Worm (Caenorhabditis elegans) whole organism, L2 larva: ENCODE results near the gene W02H5.19.

ENCODE experiments used
- C34F6.9 ChIP-seq: fragments of 150-350 bp; optimal IDR thresholded peaks from 2 replicates; lab custom pipeline; 2014; ENCODE audit warnings: missing biosample characterization, missing genetic modification characterization
- F13H6.1 ChIP-seq: sonication (generic microtip); optimal IDR thresholded peaks from 2 replicates; lab custom pipeline; 2016; ENCODE audit warnings: missing genetic modification characterization, missing compliant biosample characterization
- R02D3.7 ChIP-seq: fragments of 150-350 bp; optimal IDR thresholded peaks from 2 replicates; lab custom pipeline; 2014; ENCODE audit warnings: missing biosample characterization, missing genetic modification characterization
- Y55F3AM.14 ChIP-seq: fragments of 200-800 bp; sonication (Bioruptor generic); optimal IDR thresholded peaks from 2 replicates; lab custom pipeline; 2018; ENCODE audit warnings: mild to moderate bottlenecking, missing genetic modification characterization, missing compliant biosample characterization
- ZK546.5 ChIP-seq: sonication (generic microtip); optimal IDR thresholded peaks from 2 replicates; lab custom pipeline; 2017; ENCODE audit warnings: missing biosample characterization, missing genetic modification characterization
- alr-1 ChIP-seq: fragments of 150-350 bp; optimal IDR thresholded peaks from 2 replicates; lab custom pipeline; 2014; ENCODE audit warnings: missing biosample characterization, missing genetic modification characterization
- aly-2 ChIP-seq: fragments of 150-350 bp; optimal IDR thresholded peaks from 2 replicates; lab custom pipeline; 2014; ENCODE audit warnings: missing biosample characterization, missing genetic modification characterization
- ama-1 ChIP-seq: fragments of 150-350 bp; optimal IDR thresholded peaks from 2 replicates; lab custom pipeline; 2018; ENCODE audit warnings: inconsistent platforms
- blmp-1 ChIP-seq: sonication (generic microtip); optimal IDR thresholded peaks from 2 replicates; lab custom pipeline; 2017; ENCODE audit warnings: missing genetic modification characterization, mild to moderate bottlenecking, missing compliant biosample characterization, antibody characterized with exemption, moderate library complexity; ENCODE audit not compliant: insufficient read depth
- ceh-16 ChIP-seq: fragments of 150-350 bp; optimal IDR thresholded peaks from 2 replicates; lab custom pipeline; 2014; ENCODE audit warnings: missing biosample characterization, missing genetic modification characterization
- ceh-82 ChIP-seq: fragments of 150-350 bp; optimal IDR thresholded peaks from 2 replicates; lab custom pipeline; 2014; ENCODE audit warnings: missing biosample characterization, missing genetic modification characterization
- crh-2 ChIP-seq: sonication (generic microtip); optimal IDR thresholded peaks from 2 replicates; lab custom pipeline; 2017; ENCODE audit warnings: missing biosample characterization, missing genetic modification characterization
- dmd-4 ChIP-seq: sonication (generic microtip); optimal IDR thresholded peaks from 2 replicates; lab custom pipeline; 2017; ENCODE audit warnings: missing biosample characterization, missing genetic modification characterization
- egl-27 ChIP-seq: sonication (generic microtip); optimal IDR thresholded peaks from 3 replicates; lab custom pipeline; 2017; ENCODE audit warnings: missing biosample characterization, missing genetic modification reagents, missing genetic modification characterization
- elt-1 ChIP-seq: fragments of 150-350 bp; optimal IDR thresholded peaks from 2 replicates; lab custom pipeline; 2014; ENCODE audit warnings: missing biosample characterization, missing genetic modification characterization
- elt-3 ChIP-seq: sonication (generic microtip); optimal IDR thresholded peaks from 2 replicates; lab custom pipeline; 2017; ENCODE audit warnings: missing biosample characterization, missing genetic modification characterization
- fos-1 ChIP-seq: fragments of 150-350 bp; optimal IDR thresholded peaks from 2 replicates; lab custom pipeline; 2014; ENCODE audit warnings: missing biosample characterization, missing genetic modification characterization
- gmeb-1 ChIP-seq: fragments of 150-350 bp; optimal IDR thresholded peaks from 2 replicates; lab custom pipeline; 2014; ENCODE audit warnings: missing biosample characterization, missing genetic modification characterization
- lin-11 ChIP-seq: fragments of 150-350 bp; sonication (generic microtip); optimal IDR thresholded peaks from 2 replicates; lab custom pipeline; 2014; ENCODE audit warnings: missing biosample characterization, missing genetic modification characterization, inconsistent platforms, mixed read lengths
- lin-13 ChIP-seq: fragments of 150-350 bp; optimal IDR thresholded peaks from 2 replicates; lab custom pipeline; 2014; ENCODE audit warnings: missing biosample characterization, missing genetic modification reagents, missing genetic modification characterization
- lin-39 ChIP-seq: fragments of 150-350 bp; optimal IDR thresholded peaks from 2 replicates; lab custom pipeline; 2014; ENCODE audit warnings: missing biosample characterization, missing genetic modification reagents, missing genetic modification characterization
- lsy-2 ChIP-seq, 2 experiments: fragments of 150-350 bp in 1 of 2; sonication (generic microtip) in 1 of 2; optimal IDR thresholded peaks; 2 replicates each; lab custom pipeline; 2014 to 2017; ENCODE audit warnings: missing biosample characterization in 2 of 2, missing genetic modification characterization in 2 of 2
- mab-5 ChIP-seq: fragments of 150-350 bp; optimal IDR thresholded peaks from 2 replicates; lab custom pipeline; 2014; ENCODE audit warnings: missing biosample characterization, missing genetic modification characterization
- mbf-1 ChIP-seq: sonication (generic microtip); optimal IDR thresholded peaks from 2 replicates; lab custom pipeline; 2017; ENCODE audit warnings: missing biosample characterization, missing genetic modification characterization
- mdl-1 ChIP-seq, 2 experiments: fragments of 150-350 bp in 1 of 2; sonication (generic microtip) in 1 of 2; optimal IDR thresholded peaks; 2 replicates each; lab custom pipeline; 2017; ENCODE audit warnings: missing biosample characterization in 2 of 2, missing genetic modification characterization in 2 of 2
- nhr-10 ChIP-seq: sonication (generic microtip); optimal IDR thresholded peaks from 2 replicates; lab custom pipeline; 2017; ENCODE audit warnings: missing biosample characterization, missing genetic modification characterization
- nhr-11 ChIP-seq: fragments of 150-350 bp; optimal IDR thresholded peaks from 2 replicates; lab custom pipeline; 2014; ENCODE audit warnings: missing biosample characterization, missing genetic modification characterization
- nhr-12 ChIP-seq: fragments of 150-350 bp; optimal IDR thresholded peaks from 2 replicates; lab custom pipeline; 2014; ENCODE audit warnings: missing biosample characterization, missing genetic modification characterization
- nhr-129 ChIP-seq: fragments of 150-350 bp; optimal IDR thresholded peaks from 2 replicates; lab custom pipeline; 2014; ENCODE audit warnings: missing biosample characterization, missing genetic modification characterization
- nhr-21 ChIP-seq: fragments of 150-350 bp; optimal IDR thresholded peaks from 2 replicates; lab custom pipeline; 2014; ENCODE audit warnings: missing biosample characterization, missing genetic modification characterization
- nhr-23 ChIP-seq: fragments of 150-350 bp; optimal IDR thresholded peaks from 2 replicates; lab custom pipeline; 2014; ENCODE audit warnings: missing biosample characterization, missing genetic modification reagents, missing genetic modification characterization
- nhr-237 ChIP-seq: fragments of 150-350 bp; optimal IDR thresholded peaks from 2 replicates; lab custom pipeline; 2014; ENCODE audit warnings: missing biosample characterization, missing genetic modification characterization
- nhr-25 ChIP-seq: fragments of 150-350 bp; sonication (generic microtip); optimal IDR thresholded peaks from 3 replicates; lab custom pipeline; 2014; ENCODE audit warnings: missing biosample characterization, missing genetic modification characterization
- nhr-6 ChIP-seq: fragments of 150-350 bp; optimal IDR thresholded peaks from 2 replicates; lab custom pipeline; 2014; ENCODE audit warnings: missing biosample characterization, missing genetic modification characterization
- nhr-77 ChIP-seq: fragments of 150-350 bp; optimal IDR thresholded peaks from 2 replicates; lab custom pipeline; 2014; ENCODE audit warnings: missing biosample characterization, missing genetic modification characterization
- peb-1 ChIP-seq: fragments of 150-350 bp; optimal IDR thresholded peaks from 2 replicates; lab custom pipeline; 2014; ENCODE audit warnings: missing biosample characterization, missing genetic modification characterization
- sem-4 ChIP-seq: fragments of 150-350 bp; optimal IDR thresholded peaks from 2 replicates; lab custom pipeline; 2014; ENCODE audit warnings: missing biosample characterization, missing genetic modification reagents, missing genetic modification characterization
- skn-1 ChIP-seq: sonication (generic microtip); optimal IDR thresholded peaks from 2 replicates; lab custom pipeline; 2017; ENCODE audit warnings: missing biosample characterization, missing genetic modification characterization
- sma-3 ChIP-seq: sonication (generic microtip); optimal IDR thresholded peaks from 2 replicates; lab custom pipeline; 2016; ENCODE audit warnings: missing genetic modification reagents, missing genetic modification characterization, missing compliant biosample characterization
- sma-9 ChIP-seq, 2 experiments: fragments of 150-350 bp in 1 of 2; sonication (generic microtip) in 1 of 2; optimal IDR thresholded peaks; 2 replicates each; lab custom pipeline; 2014 to 2016; ENCODE audit warnings: missing genetic modification characterization in 2 of 2, mild to moderate bottlenecking in 1 of 2, missing biosample characterization in 1 of 2, missing compliant biosample characterization in 1 of 2, missing genetic modification reagents in 1 of 2, moderate library complexity in 1 of 2
- snpc-4 ChIP-seq: fragments of 150-350 bp; optimal IDR thresholded peaks from 2 replicates; lab custom pipeline; 2014; ENCODE audit warnings: missing biosample characterization, missing genetic modification characterization
- unc-39 ChIP-seq: fragments of 150-350 bp; optimal IDR thresholded peaks from 2 replicates; lab custom pipeline; 2014; ENCODE audit warnings: missing biosample characterization, missing genetic modification characterization
- unc-55 ChIP-seq: fragments of 150-350 bp; sonication (generic microtip); optimal IDR thresholded peaks from 3 replicates; lab custom pipeline; 2014; ENCODE audit warnings: missing biosample characterization, missing genetic modification reagents, missing genetic modification characterization
- unc-62 ChIP-seq: fragments of 150-350 bp; optimal IDR thresholded peaks from 2 replicates; lab custom pipeline; 2014; ENCODE audit warnings: missing biosample characterization, missing genetic modification reagents, missing genetic modification characterization
- zag-1 ChIP-seq: fragments of 150-350 bp; optimal IDR thresholded peaks from 2 replicates; lab custom pipeline; 2014; ENCODE audit warnings: missing biosample characterization, missing genetic modification characterization
- ztf-1 ChIP-seq: fragments of 200-800 bp; sonication (Bioruptor generic); conservative IDR thresholded peaks from 2 replicates; pipeline ENCODE4 v1.3.6; 2022; ENCODE audit warnings: missing genetic modification characterization, missing compliant biosample characterization
- ztf-11 ChIP-seq: sonication (generic microtip); optimal IDR thresholded peaks from 2 replicates; lab custom pipeline; 2017; ENCODE audit warnings: missing biosample characterization, missing genetic modification characterization
- ztf-4 ChIP-seq: fragments of 150-350 bp; optimal IDR thresholded peaks from 2 replicates; lab custom pipeline; 2014; ENCODE audit warnings: missing biosample characterization, missing genetic modification characterization

W02H5.19 gene

ce11 chrV:2638545-2638944 lies at the start of gene W02H5.19:
Gene W02H5.19, plus strand, starts transcription at chrV:2638890.
- TF ChIP-seq Y55F3AM.14 (GFP tag; lab: Kevin White, UChicago), result no peak
- TF ChIP-seq peb-1, result no peak
- TF ChIP-seq ZK546.5, result peak; percentile 18
- TF ChIP-seq nhr-10 (tag; lab: Kevin White, UChicago), result peak; percentile 24
- TF ChIP-seq lin-39 (tag; lab: Kevin White, UChicago), result no peak
- peak; percentile 10 for TF ChIP-seq nhr-6
- no peak for TF ChIP-seq aly-2 (tag; lab: Kevin White, UChicago)
- peak; percentile 31 for TF ChIP-seq fos-1
- no peak for TF ChIP-seq zag-1 (tag; lab: Kevin White, UChicago)
- TF ChIP-seq snpc-4 (tag; lab: Kevin White, UChicago), result peak; percentile 0
- TF ChIP-seq unc-62 (GFP tag; lab: Kevin White, UChicago), result no peak
- no peak for TF ChIP-seq skn-1 (tag; lab: Kevin White, UChicago)
- no peak for TF ChIP-seq elt-1 (tag; lab: Kevin White, UChicago)
- peak; percentile 68 for TF ChIP-seq nhr-25
- peak; percentile 79 for TF ChIP-seq lin-11
- no peak for TF ChIP-seq unc-39 (tag; lab: Kevin White, UChicago)
- TF ChIP-seq dmd-4 (tag; lab: Kevin White, UChicago), result no peak
- peak; percentile 71 for TF ChIP-seq C34F6.9 (tag; lab: Kevin White, UChicago)
- no peak for TF ChIP-seq mdl-1 (tag; optimal IDR thresholded peaks at IDR 0.05; lab: Kevin White, UChicago)
- 0 out of 2 replicates have a peak, but pooled peaks have one; percentile 85 for TF ChIP-seq ztf-1 (GFP tag; lab: Robert Waterston, UW)
- TF ChIP-seq nhr-77 (tag; lab: Kevin White, UChicago), result no peak
- TF ChIP-seq nhr-21 (tag; lab: Kevin White, UChicago), result peak; percentile 61
- no peak for TF ChIP-seq egl-27
- peak; percentile 93 for TF ChIP-seq sma-3 (GFP tag; lab: Kevin White, UChicago)
- no peak for TF ChIP-seq ama-1
- TF ChIP-seq mbf-1 (tag; lab: Kevin White, UChicago), result no peak
- TF ChIP-seq lin-13 (GFP tag; lab: Kevin White, UChicago), result peak; percentile 85
- peak; percentile 41 for TF ChIP-seq ztf-4 (tag; lab: Kevin White, UChicago)
- no peak for TF ChIP-seq sem-4 (tag; lab: Kevin White, UChicago)
- TF ChIP-seq elt-3 (tag; lab: Kevin White, UChicago), result no peak
- peak; percentile 78 for TF ChIP-seq unc-55 (GFP tag; lab: Kevin White, UChicago)
- no peak for TF ChIP-seq nhr-12 (tag; lab: Kevin White, UChicago)
- TF ChIP-seq nhr-237 (tag; lab: Kevin White, UChicago), result no peak
- peak; percentile 96 for TF ChIP-seq sma-9 (GFP tag; optimal IDR thresholded peaks at IDR 0.05; lab: Kevin White, UChicago)
- TF ChIP-seq sma-9 (tag; optimal IDR thresholded peaks at IDR 0.05; lab: Kevin White, UChicago), result no peak
- peak; percentile 43 for TF ChIP-seq R02D3.7 (tag; lab: Kevin White, UChicago)
- peak; percentile 86 for TF ChIP-seq crh-2 (tag; lab: Kevin White, UChicago)
- TF ChIP-seq blmp-1 (tag; lab: Kevin White, UChicago), result no peak
- TF ChIP-seq mab-5, result peak; percentile 63
- TF ChIP-seq F13H6.1 (tag; lab: Kevin White, UChicago), result peak; percentile 86
- peak; percentile 82 to 87 for TF ChIP-seq lsy-2 (tag; optimal IDR thresholded peaks at IDR 0.05; lab: Kevin White, UChicago)
- peak; percentile 6 for TF ChIP-seq nhr-129 (tag; lab: Kevin White, UChicago)
- TF ChIP-seq gmeb-1, result peak; percentile 98
- no peak for TF ChIP-seq nhr-23 (tag; lab: Kevin White, UChicago)
- no peak for TF ChIP-seq ztf-11
- TF ChIP-seq nhr-11 (tag; lab: Kevin White, UChicago), result no peak
- no peak for TF ChIP-seq alr-1 (tag; lab: Kevin White, UChicago)
- peak; percentile 25 for TF ChIP-seq ceh-16 (tag; lab: Kevin White, UChicago)
- no peak for TF ChIP-seq ceh-82
- TF ChIP-seq, all 48 proteins: peak for 23
